Worm (Caenorhabditis elegans): ENCODE results near the gene Y54G2A.77.

Gene Y54G2A.77

DNA sequence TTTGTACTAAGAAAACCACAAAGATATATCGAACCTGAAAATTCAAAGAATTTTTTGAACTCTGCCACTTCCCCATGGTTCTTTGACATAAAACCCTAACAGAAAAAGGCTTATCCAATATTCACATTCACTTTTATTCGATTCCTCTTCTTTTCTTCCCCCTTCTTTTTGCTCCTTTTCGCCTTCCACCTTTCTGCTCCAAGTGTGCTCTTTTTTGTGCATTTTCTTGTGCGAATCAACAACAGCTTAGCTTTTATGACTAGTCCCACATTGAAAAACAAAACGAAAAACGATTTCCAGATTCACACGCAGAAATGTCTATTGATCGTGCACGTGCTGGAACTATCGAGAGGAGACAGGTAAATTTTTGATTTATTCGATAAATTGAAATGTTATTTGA, 10.9 kb upstream of the Y54G2A.77 start, which contains the start of gene Y54G2A.41:
Gene Y54G2A.41, plus strand, starts transcription at position 301 of the 400 bp plus-strand sequence.
- TF ChIP-seq bed-3 (GFP tag; optimal IDR thresholded peaks at IDR 0.05) = no peak
- TF ChIP-seq ceh-39 (tag; optimal IDR thresholded peaks at IDR 0.05) = no peak
- TF ChIP-seq tbx-8 (GFP tag; optimal IDR thresholded peaks at IDR 0.05) = no peak

DNA sequence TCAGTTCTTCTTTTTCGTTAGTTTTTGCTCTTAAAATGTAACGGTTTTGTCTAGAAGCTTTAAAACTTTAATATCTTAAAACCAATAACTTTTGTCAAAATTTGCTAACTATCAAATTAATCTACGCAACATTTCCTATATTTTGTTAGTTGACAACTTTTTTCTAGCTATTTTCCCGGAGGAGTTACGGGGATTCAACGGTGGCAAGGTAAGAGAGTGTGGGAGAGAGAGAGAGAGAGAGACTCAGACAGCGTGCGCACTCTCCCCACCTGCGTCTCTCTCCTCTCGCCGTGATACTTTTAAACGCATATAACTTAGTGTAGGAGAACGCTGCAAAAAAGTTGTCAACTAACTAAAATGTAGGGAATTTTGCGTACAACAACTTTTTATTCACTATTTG, 8.9 kb upstream of the Y54G2A.77 start:
- TF ChIP-seq ceh-43 (GFP tag; optimal IDR thresholded peaks at IDR 0.05) = no peak
- TF ChIP-seq sem-2 (GFP tag; optimal IDR thresholded peaks at IDR 0.05) = no peak
- no peak for TF ChIP-seq elt-1 (tag; optimal IDR thresholded peaks at IDR 0.05; ENCODE audit: borderline replicate concordance, insufficient read depth)
- TF ChIP-seq pha-4 (tag; optimal IDR thresholded peaks at IDR 0.05) = no peak
- TF ChIP-seq ceh-83 (GFP tag; optimal IDR thresholded peaks at IDR 0.05) = no peak

DNA sequence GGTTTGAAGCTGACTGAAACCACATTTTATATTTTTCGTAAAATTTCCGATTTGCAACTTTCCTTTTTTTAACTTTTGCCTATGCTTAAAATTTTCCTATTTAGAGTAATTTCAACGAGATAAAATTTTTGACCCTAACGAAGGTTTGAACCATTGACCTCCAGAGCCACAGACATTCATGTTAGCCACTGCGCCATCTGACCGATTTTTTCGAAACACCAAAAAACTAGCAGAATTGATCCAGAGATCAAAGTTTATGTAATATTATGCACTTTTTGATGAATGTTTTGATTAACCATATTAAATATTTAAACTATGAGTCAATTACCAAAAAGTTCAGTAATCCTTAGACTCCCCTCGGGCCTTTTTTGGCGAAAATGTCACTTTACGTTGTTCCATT, 4.4 kb upstream of the Y54G2A.77 start:
- TF ChIP-seq hlh-1 (tag; optimal IDR thresholded peaks at IDR 0.05) = no peak
- no peak for TF ChIP-seq nhr-2 (tag; optimal IDR thresholded peaks at IDR 0.05)
- TF ChIP-seq lin-32 (GFP tag; optimal IDR thresholded peaks at IDR 0.05) = no peak
- TF ChIP-seq nhr-12 (tag; optimal IDR thresholded peaks at IDR 0.05) = no peak
- TF ChIP-seq ztf-11 (tag; optimal IDR thresholded peaks at IDR 0.05) = no peak
- TF ChIP-seq mls-2 (tag; optimal IDR thresholded peaks at IDR 0.05) = no peak
- TF ChIP-seq unc-120 (tag; optimal IDR thresholded peaks at IDR 0.05; ENCODE audit: poor library complexity, severe bottlenecking) = no peak
- no peak for TF ChIP-seq ceh-39 (tag; optimal IDR thresholded peaks at IDR 0.05)
- no peak for TF ChIP-seq tbx-8 (GFP tag; optimal IDR thresholded peaks at IDR 0.05)
- TF ChIP-seq nhr-28 (tag; optimal IDR thresholded peaks at IDR 0.05) = no peak
- no peak for TF ChIP-seq M03D4.4 (tag; optimal IDR thresholded peaks at IDR 0.05)
- no peak for TF ChIP-seq drap-1 (GFP tag; optimal IDR thresholded peaks at IDR 0.05)
- no peak for TF ChIP-seq mab-5 (tag; optimal IDR thresholded peaks at IDR 0.05)
- no peak for TF ChIP-seq elt-1 (tag; optimal IDR thresholded peaks at IDR 0.05; ENCODE audit: borderline replicate concordance, insufficient read depth)
- TF ChIP-seq ceh-43 (GFP tag; optimal IDR thresholded peaks at IDR 0.05) = no peak
- no peak for TF ChIP-seq unc-62 (GFP tag; optimal IDR thresholded peaks at IDR 0.05)
- no peak for TF ChIP-seq unc-39 (tag; optimal IDR thresholded peaks at IDR 0.05)
- no peak for TF ChIP-seq ces-1 (GFP tag; optimal IDR thresholded peaks at IDR 0.05)
- no peak for TF ChIP-seq flh-1 (GFP tag; optimal IDR thresholded peaks at IDR 0.05)

DNA sequence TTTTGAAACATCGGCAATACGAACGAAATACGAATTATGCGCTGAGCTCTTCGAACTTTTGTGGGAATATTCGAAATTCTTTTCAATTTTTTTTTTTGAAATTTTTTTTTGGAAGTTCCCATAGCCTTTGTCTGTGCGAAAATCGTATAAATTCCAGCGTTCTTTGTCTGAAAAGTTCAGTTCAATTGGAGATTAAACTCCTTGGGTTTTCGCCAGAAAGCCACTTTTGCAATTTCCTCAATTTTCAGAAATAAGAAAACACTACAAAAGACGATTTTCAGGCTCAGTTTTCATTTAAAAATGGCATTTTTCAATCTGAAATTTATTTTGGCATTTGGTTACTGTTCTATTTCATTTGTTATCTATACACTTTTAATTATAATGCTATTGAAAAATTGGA, 3.3 kb upstream of the Y54G2A.77 start, which contains the start of gene Y54G2A.38:
Gene Y54G2A.38, plus strand, starts transcription at position 301 of the 400 bp plus-strand sequence.
- TF ChIP-seq nhr-12 (tag; optimal IDR thresholded peaks at IDR 0.05) (no peak), lsy-2 (tag; optimal IDR thresholded peaks at IDR 0.05) (no peak), unc-62 (GFP tag; optimal IDR thresholded peaks at IDR 0.05) (no peak), elt-1 (tag; optimal IDR thresholded peaks at IDR 0.05; ENCODE audit: borderline replicate concordance, insufficient read depth) (no peak), ceh-83 (GFP tag; optimal IDR thresholded peaks at IDR 0.05) (no peak), ces-1 (GFP tag; optimal IDR thresholded peaks at IDR 0.05) (no peak), sem-2 (GFP tag; optimal IDR thresholded peaks at IDR 0.05) (no peak)

DNA sequence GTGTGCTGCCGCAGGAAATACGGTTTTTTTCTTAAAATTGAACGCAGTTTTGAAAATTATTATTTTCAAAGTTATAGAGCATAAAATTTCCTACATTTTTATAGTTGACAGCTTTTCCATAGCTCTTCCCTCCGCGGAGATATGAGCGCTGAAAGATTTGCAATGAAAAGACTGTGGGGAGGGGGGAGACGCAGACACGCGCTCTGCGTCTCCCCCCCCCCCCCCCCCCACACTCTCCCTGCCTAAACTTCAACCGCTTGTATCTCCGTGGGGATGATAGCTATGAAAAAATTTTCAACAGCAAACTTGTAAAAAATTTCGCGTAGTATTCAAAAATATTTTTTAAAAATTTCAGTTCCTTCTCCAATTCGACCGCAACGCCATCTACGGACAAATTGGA, 1.0 kb upstream of the Y54G2A.77 start:
- TF ChIP-seq nhr-28 (tag; optimal IDR thresholded peaks at IDR 0.05) (no peak), mep-1 (tag; optimal IDR thresholded peaks at IDR 0.05) (no peak), ces-1 (GFP tag; optimal IDR thresholded peaks at IDR 0.05) (no peak), ceh-83 (GFP tag; optimal IDR thresholded peaks at IDR 0.05) (no peak), ztf-11 (tag; optimal IDR thresholded peaks at IDR 0.05) (no peak), mls-2 (tag; optimal IDR thresholded peaks at IDR 0.05) (no peak)

DNA sequence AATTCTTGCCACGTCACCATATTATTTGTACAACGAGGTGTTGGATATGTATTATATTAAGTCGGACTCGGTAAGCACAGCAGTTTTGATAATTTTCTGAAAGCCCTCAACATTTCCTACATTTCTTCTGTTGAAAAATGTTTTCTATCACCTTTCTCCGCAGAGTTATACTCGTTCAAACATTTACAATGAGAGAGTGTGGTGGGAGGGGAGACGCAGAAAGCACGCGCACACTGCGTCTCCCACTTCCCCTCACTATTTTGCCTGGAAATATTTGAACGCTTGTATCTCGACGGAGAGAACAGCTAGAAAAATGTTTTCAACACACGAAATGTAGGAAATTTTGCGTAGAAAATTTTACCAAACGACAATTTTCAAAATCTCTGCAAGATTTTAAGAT, 1.7 kb downstream of the Y54G2A.77 start:
- no peak for TF ChIP-seq pha-4 (tag; optimal IDR thresholded peaks at IDR 0.05)
- TF ChIP-seq mab-5 (tag; optimal IDR thresholded peaks at IDR 0.05) = no peak
- TF ChIP-seq cnd-1 (tag; optimal IDR thresholded peaks at IDR 0.05) = no peak
- no peak for TF ChIP-seq mep-1 (tag; optimal IDR thresholded peaks at IDR 0.05)
- no peak for TF ChIP-seq M03D4.4 (tag; optimal IDR thresholded peaks at IDR 0.05)
- no peak for TF ChIP-seq bed-3 (GFP tag; optimal IDR thresholded peaks at IDR 0.05)
- TF ChIP-seq unc-39 (tag; optimal IDR thresholded peaks at IDR 0.05) = no peak
- TF ChIP-seq ceh-83 (GFP tag; optimal IDR thresholded peaks at IDR 0.05) = no peak

All from whole organism, mixed stage, embryonic.